Worm (Caenorhabditis elegans) whole organism, L1 larva: Measurements from ENCODE around the gene dgat-2.
"Not testable (repeated sequence)": the region's sequence is repeated elsewhere in the genome, so short reads cannot be mapped to it uniquely, and the experiment has no call there.

Experiments
- C04F5.9 ChIP-seq: sonication (generic microtip); optimal IDR thresholded peaks from 2 replicates; lab custom pipeline; 2016; ENCODE audit warnings: missing genetic modification characterization, missing compliant biosample characterization
- F16B12.6 ChIP-seq: fragments of 150-350 bp; optimal IDR thresholded peaks from 2 replicates; lab custom pipeline; 2014; ENCODE audit warnings: missing biosample characterization, missing genetic modification characterization
- Y116A8C.19 ChIP-seq: sonication (generic microtip); optimal IDR thresholded peaks from 2 replicates; lab custom pipeline; 2016; ENCODE audit warnings: missing compliant biosample characterization, missing genetic modification characterization, borderline replicate concordance
- aha-1 ChIP-seq: fragments of 150-350 bp; optimal IDR thresholded peaks from 2 replicates; lab custom pipeline; 2014; ENCODE audit warnings: missing biosample characterization, missing genetic modification characterization
- ama-1 ChIP-seq: fragments of 150-350 bp; optimal IDR thresholded peaks from 2 replicates; lab custom pipeline; 2014
- ceh-8 ChIP-seq: fragments of 200-800 bp; sonication (Bioruptor generic); optimal IDR thresholded peaks from 2 replicates; lab custom pipeline; 2018; ENCODE audit warnings: mild to moderate bottlenecking, missing genetic modification characterization, moderate library complexity, missing compliant biosample characterization
- ceh-82 ChIP-seq, 3 experiments: fragments of 150-350 bp in 1 of 3; sonication (generic microtip) in 2 of 3; optimal IDR thresholded peaks; 2 replicates each; lab custom pipeline; 2014 to 2017; ENCODE audit warnings: missing biosample characterization in 3 of 3, missing genetic modification characterization in 3 of 3
- ceh-88 ChIP-seq: fragments of 200-800 bp; sonication (Bioruptor generic); IDR thresholded peaks from 2 replicates; pipeline ENCODE4 v1.3.6; 2022; ENCODE audit warnings: missing genetic modification characterization, missing compliant biosample characterization
- dpl-1 ChIP-seq, 3 experiments: fragments of 150-350 bp in 2 of 3; sonication (generic microtip) in 1 of 3; optimal IDR thresholded peaks; 2 replicates each; lab custom pipeline; 2014 to 2017; ENCODE audit warnings: missing biosample characterization in 3 of 3, missing genetic modification characterization in 3 of 3, missing genetic modification reagents in 3 of 3
- dsc-1 ChIP-seq: sonication (generic microtip); optimal IDR thresholded peaks from 2 replicates; lab custom pipeline; 2016; ENCODE audit warnings: mild to moderate bottlenecking, missing genetic modification characterization, missing compliant biosample characterization
- efl-1 ChIP-seq, 4 experiments: fragments of 150-350 bp; optimal IDR thresholded peaks in 3 of 4; peaks in 1 of 4; 1 replicate in 1 of 4; 2 replicates in 3 of 4; lab custom pipeline; 2014; ENCODE audit warnings: missing biosample characterization in 2 of 4, missing genetic modification characterization in 2 of 4, missing genetic modification reagents in 2 of 4
- egl-27 ChIP-seq, 2 experiments: fragments of 150-350 bp in 1 of 2; sonication (generic microtip); optimal IDR thresholded peaks; 3 replicates each; lab custom pipeline; 2017 to 2018; ENCODE audit warnings: missing biosample characterization in 2 of 2, missing genetic modification characterization in 2 of 2, missing genetic modification reagents in 2 of 2
- elt-2 ChIP-seq: sonication (generic microtip); optimal IDR thresholded peaks from 2 replicates; lab custom pipeline; 2016; ENCODE audit warnings: missing genetic modification characterization, mild to moderate bottlenecking, inconsistent platforms, missing compliant biosample characterization, missing genetic modification reagents
- elt-3 ChIP-seq, 6 experiments: fragments of 150-350 bp in 1 of 6; sonication (generic microtip); optimal IDR thresholded peaks; 2 replicates each; lab custom pipeline; 2017 to 2018; ENCODE audit warnings: missing biosample characterization in 6 of 6, missing genetic modification characterization in 6 of 6, inconsistent platforms in 1 of 6
- ets-5 ChIP-seq: fragments of 200-800 bp; sonication (Bioruptor generic); IDR thresholded peaks from 2 replicates; pipeline ENCODE4 v1.3.6; 2022; ENCODE audit warnings: missing genetic modification characterization, missing compliant biosample characterization
- fkh-4 ChIP-seq: sonication (generic microtip); optimal IDR thresholded peaks from 2 replicates; lab custom pipeline; 2016; ENCODE audit warnings: missing compliant biosample characterization, missing genetic modification characterization, borderline replicate concordance
- fkh-8 ChIP-seq: sonication (generic microtip); optimal IDR thresholded peaks from 2 replicates; lab custom pipeline; 2016; ENCODE audit warnings: mild to moderate bottlenecking, missing genetic modification characterization, missing compliant biosample characterization
- fos-1 ChIP-seq: fragments of 150-350 bp; optimal IDR thresholded peaks from 2 replicates; lab custom pipeline; 2014; ENCODE audit warnings: missing biosample characterization, missing genetic modification characterization
- isw-1 ChIP-seq: fragments of 200-800 bp; sonication (Bioruptor generic); IDR thresholded peaks from 2 replicates; pipeline ENCODE4 v1.3.6; 2022; ENCODE audit warnings: missing genetic modification characterization, missing compliant biosample characterization
- lin-14 ChIP-seq: fragments of 200-800 bp; sonication (Bioruptor generic); optimal IDR thresholded peaks from 2 replicates; lab custom pipeline; 2018; ENCODE audit warnings: mild to moderate bottlenecking, missing genetic modification characterization, moderate library complexity, missing compliant biosample characterization
- lin-15B ChIP-seq: fragments of 150-350 bp; sonication (generic microtip); optimal IDR thresholded peaks from 3 replicates; lab custom pipeline; 2014; ENCODE audit warnings: missing biosample characterization, missing genetic modification characterization
- lin-35 ChIP-seq, 2 experiments: fragments of 150-350 bp; optimal IDR thresholded peaks; 2 replicates each; lab custom pipeline; 2014; ENCODE audit warnings: missing biosample characterization in 2 of 2, missing genetic modification characterization in 2 of 2, missing genetic modification reagents in 2 of 2
- lsy-2 ChIP-seq, 2 experiments: fragments of 150-350 bp; optimal IDR thresholded peaks; 2 replicates each; lab custom pipeline; 2014; ENCODE audit warnings: missing biosample characterization in 2 of 2, missing genetic modification characterization in 2 of 2
- mef-2 ChIP-seq: fragments of 150-350 bp; optimal IDR thresholded peaks from 2 replicates; lab custom pipeline; 2014; ENCODE audit warnings: missing biosample characterization, missing genetic modification characterization
- nhr-237 ChIP-seq: fragments of 150-350 bp; optimal IDR thresholded peaks from 2 replicates; lab custom pipeline; 2014; ENCODE audit warnings: missing biosample characterization, missing genetic modification characterization
- nhr-71 ChIP-seq: sonication (generic microtip); optimal IDR thresholded peaks from 2 replicates; lab custom pipeline; 2016; ENCODE audit warnings: mild to moderate bottlenecking, missing genetic modification characterization, moderate library complexity, missing compliant biosample characterization
- nhr-77 ChIP-seq: fragments of 150-350 bp; optimal IDR thresholded peaks from 2 replicates; lab custom pipeline; 2014; ENCODE audit warnings: missing biosample characterization, missing genetic modification characterization
- nhr-85 ChIP-seq: sonication (generic microtip); peaks from one replicate; lab custom pipeline; 2016; ENCODE audit warnings: missing genetic modification characterization, inconsistent platforms, missing compliant biosample characterization
- pax-3 ChIP-seq: fragments of 200-800 bp; sonication (Bioruptor generic); optimal IDR thresholded peaks from 2 replicates; lab custom pipeline; 2018; ENCODE audit warnings: mild to moderate bottlenecking, missing genetic modification characterization, moderate library complexity, missing compliant biosample characterization
- rnt-1 ChIP-seq: sonication (generic microtip); optimal IDR thresholded peaks from 2 replicates; lab custom pipeline; 2016; ENCODE audit warnings: mild to moderate bottlenecking, missing genetic modification characterization, moderate library complexity, missing compliant biosample characterization
- sox-4 ChIP-seq: sonication (generic microtip); optimal IDR thresholded peaks from 2 replicates; lab custom pipeline; 2016; ENCODE audit warnings: missing genetic modification characterization, missing compliant biosample characterization
- sptf-1 ChIP-seq: fragments of 150-350 bp; optimal IDR thresholded peaks from 2 replicates; lab custom pipeline; 2014; ENCODE audit warnings: missing biosample characterization, missing genetic modification characterization
- tbx-2 ChIP-seq: sonication (generic microtip); optimal IDR thresholded peaks from 2 replicates; lab custom pipeline; 2016; ENCODE audit warnings: missing genetic modification characterization, missing compliant biosample characterization
- tlp-1 ChIP-seq: fragments of 150-350 bp; optimal IDR thresholded peaks from 2 replicates; lab custom pipeline; 2014; ENCODE audit warnings: missing biosample characterization, missing genetic modification characterization
- unc-98 ChIP-seq: fragments of 200-800 bp; sonication (Bioruptor generic); IDR thresholded peaks from 2 replicates; pipeline ENCODE4 v1.3.6; 2022; ENCODE audit warnings: missing genetic modification characterization, missing compliant biosample characterization
- xbp-1 ChIP-seq: sonication (generic microtip); optimal IDR thresholded peaks from 2 replicates; lab custom pipeline; 2016; ENCODE audit warnings: missing genetic modification characterization, missing compliant biosample characterization
- ztf-4 ChIP-seq: fragments of 150-350 bp; optimal IDR thresholded peaks from 2 replicates; lab custom pipeline; 2014; ENCODE audit warnings: missing biosample characterization, missing genetic modification characterization

Gene dgat-2

ce11 chrV:17660003-17660402, at the start of gene dgat-2:
Gene dgat-2, plus strand, starts transcription at chrV:17660303.
- TF ChIP-seq nhr-77 (tag; lab: Kevin White, UChicago) (no peak), unc-98 (GFP tag; lab: Robert Waterston, UW) (no peak), fkh-4 (no peak), fkh-8 (no peak), sox-4 (tag; lab: Kevin White, UChicago) (no peak), ztf-4 (tag; lab: Kevin White, UChicago) (no peak), egl-27 (tag; optimal IDR thresholded peaks at IDR 0.05; lab: Kevin White, UChicago) (no peak), ets-5 (GFP tag; lab: Robert Waterston, UW) (no peak), ceh-82 (tag; optimal IDR thresholded peaks at IDR 0.05; lab: Kevin White, UChicago) (no peak), lin-14 (no peak), tlp-1 (tag; lab: Kevin White, UChicago) (no peak), aha-1 (tag; lab: Kevin White, UChicago) (no peak), nhr-71 (tag; lab: Kevin White, UChicago) (no peak), lin-15B (tag; lab: Kevin White, UChicago) (no peak), ama-1 (lab: Kevin White, UChicago) (no peak)

ce11 chrV:17610503-17610902, 49.6 kb upstream of the dgat-2 start, which contains the start of gene Y6G8.15:
Gene Y6G8.15, minus strand, starts transcription at chrV:17610603.
- not testable (repeated sequence) for TF ChIP-seq dpl-1 (GFP tag; optimal IDR thresholded peaks at IDR 0.05; lab: Kevin White, UChicago); nhr-77 (tag; lab: Kevin White, UChicago); xbp-1 (tag; lab: Kevin White, UChicago)

- TF ChIP-seq ceh-8: no peak
- no peak for TF ChIP-seq pax-3 (tag; lab: Kevin White, UChicago)
- no peak for TF ChIP-seq F16B12.6
- TF ChIP-seq isw-1 (GFP tag; lab: Robert Waterston, UW): no peak
- no peak for TF ChIP-seq mef-2 (tag; lab: Kevin White, UChicago)
- no peak for TF ChIP-seq dsc-1 (tag; lab: Kevin White, UChicago)
- TF ChIP-seq, all 84 proteins: peak for 0
These were observed 45.9 kb upstream of the dgat-2 start, which contains the start of gene Y6G8.14 for ce11 chrV:17614251-17614650. Gene Y6G8.14, minus strand, starts transcription at chrV:17614351.

- TF ChIP-seq sox-4 (tag; lab: Kevin White, UChicago) (no peak), elt-2 (peak; percentile 12), efl-1 (optimal IDR thresholded peaks at IDR 0.05; lab: Kevin White, UChicago) (no peak), efl-1 (GFP tag; optimal IDR thresholded peaks at IDR 0.05 in 1 of 2; lab: Kevin White, UChicago) (peak in 1 of 2 experiments; percentile 2), lin-35 (GFP tag; optimal IDR thresholded peaks at IDR 0.05; lab: Kevin White, UChicago) (no peak), nhr-237 (tag; lab: Kevin White, UChicago) (no peak)
These were observed 44.5 kb upstream of the dgat-2 start, which contains the start of gene Y6G8.5 for ce11 chrV:17615609-17616008. Gene Y6G8.5, minus strand, starts transcription at chrV:17615709.

ce11 chrV:17616807-17617206, 43.3 kb upstream of the dgat-2 start, which contains the start of gene Y6G8.6:
Gene Y6G8.6, minus strand, starts transcription at chrV:17616904.
- peak; percentile 72 for TF ChIP-seq elt-2
- no peak for TF ChIP-seq rnt-1 (tag; lab: Kevin White, UChicago)

ce11 chrV:17620266-17620665, 39.8 kb upstream of the dgat-2 start, which contains the start of gene Y6G8.8:
Gene Y6G8.8, plus strand, starts transcription at chrV:17620566.
- TF ChIP-seq elt-3 (tag; optimal IDR thresholded peaks at IDR 0.05; lab: Kevin White, UChicago) (no peak), ztf-4 (tag; lab: Kevin White, UChicago) (no peak), lsy-2 (tag; optimal IDR thresholded peaks at IDR 0.05; lab: Kevin White, UChicago) (no peak), nhr-77 (tag; lab: Kevin White, UChicago) (no peak), nhr-85 (tag; lab: Kevin White, UChicago) (no peak), tbx-2 (no peak), Y116A8C.19 (tag; lab: Kevin White, UChicago) (no peak), sptf-1 (no peak), fos-1 (tag; lab: Kevin White, UChicago) (no peak), C04F5.9 (tag; lab: Kevin White, UChicago) (no peak), ceh-88 (GFP tag; lab: Robert Waterston, UW) (no peak), nhr-71 (tag; lab: Kevin White, UChicago) (no peak)
